Fruit fly (Drosophila melanogaster): ENCODE results near the gene CG7044.

CG7044 gene

dm6 chr3R:21065010-21065695 is 36.4 kb downstream of the CG7044 start, which contains the start of gene AnxB9 (continued):
- TF ChIP-seq Hmx (GFP tag; optimal IDR thresholded peaks at IDR 0.05) (no peak), CG10431 (GFP tag; optimal IDR thresholded peaks at IDR 0.05) (no peak), dmrt11E (tag; optimal IDR thresholded peaks at IDR 0.05) (no peak), Hsf (GFP tag; optimal IDR thresholded peaks at IDR 0.05) (no peak), Awh (GFP tag; IDR thresholded peaks at IDR 0.05) (no peak; the same call in 1 of the 2 replicates), lola (GFP tag; optimal IDR thresholded peaks at IDR 0.05) (no peak), mirr (GFP tag; optimal IDR thresholded peaks at IDR 0.05) (peak; percentile 40), CG1603 (tag; optimal IDR thresholded peaks at IDR 0.05) (peak; percentile 43), Atf3 (GFP tag; optimal IDR thresholded peaks at IDR 0.05) (no peak), CG2116 (GFP tag; optimal IDR thresholded peaks at IDR 0.05) (no peak), HmgZ (tag; optimal IDR thresholded peaks at IDR 0.05) (peak; percentile 60), CG4282 (GFP tag; optimal IDR thresholded peaks at IDR 0.05) (peak; percentile 8), croc (GFP tag; conservative IDR thresholded peaks at IDR 0.05) (no peak), HLH54F (GFP tag; optimal IDR thresholded peaks at IDR 0.05) (no peak), CG10267 (tag; optimal IDR thresholded peaks at IDR 0.05) (no peak), CG17912 (GFP tag; optimal IDR thresholded peaks at IDR 0.05) (peak; percentile 42), CG11695 (GFP tag; IDR thresholded peaks at IDR 0.05) (0 out of 3 replicates have a peak, but pooled peaks have one; percentile 44), CG12071 (GFP tag; optimal IDR thresholded peaks at IDR 0.05) (peak; percentile 70), kni (GFP tag; optimal IDR thresholded peaks at IDR 0.05) (no peak), bigmax (GFP tag; optimal IDR thresholded peaks at IDR 0.05) (peak; percentile 43), CG7963 (GFP tag; IDR thresholded peaks at IDR 0.05; ENCODE audit: partially characterized antibody) (peak; percentile 54; the same call in 2 of the 3 replicates), Elba2 (GFP tag; optimal IDR thresholded peaks at IDR 0.05) (no peak), CG1832 (GFP tag; optimal IDR thresholded peaks at IDR 0.05) (no peak), CG31224 (GFP tag; IDR thresholded peaks at IDR 0.05) (no peak), Dll (GFP tag; IDR thresholded peaks at IDR 0.05; ENCODE audit: partially characterized antibody) (peak; percentile 50; the same call in 1 of the 4 replicates), inv (GFP tag; IDR thresholded peaks at IDR 0.05; ENCODE audit: partially characterized antibody) (no peak), mam (GFP tag; optimal IDR thresholded peaks at IDR 0.05) (no peak), CG7786 (GFP tag; optimal IDR thresholded peaks at IDR 0.05) (no peak), kay (GFP tag; optimal IDR thresholded peaks at IDR 0.05) (no peak), CG8359 (GFP tag; optimal IDR thresholded peaks at IDR 0.05; ENCODE audit: borderline replicate concordance) (no peak), Optix (GFP tag; IDR thresholded peaks at IDR 0.05) (no peak), tna (GFP tag; IDR thresholded peaks at IDR 0.05; ENCODE audit: partially characterized antibody) (peak; percentile 41), amos (GFP tag; IDR thresholded peaks at IDR 0.05; ENCODE audit: partially characterized antibody) (peak; percentile 82; the same call in 1 of the 2 replicates), Bgb (GFP tag; IDR thresholded peaks at IDR 0.05; ENCODE audit: partially characterized antibody) (peak; percentile 80), CG1529 (GFP tag; optimal IDR thresholded peaks at IDR 0.05) (no peak), CG8089 (GFP tag; optimal IDR thresholded peaks at IDR 0.05) (no peak), CG34422 (GFP tag; IDR thresholded peaks at IDR 0.05) (peak; percentile 54; the same call in 1 of the 3 replicates), TFAM (GFP tag; optimal IDR thresholded peaks at IDR 0.05) (no peak), btn (GFP tag; optimal IDR thresholded peaks at IDR 0.05) (no peak), pros (GFP tag; optimal IDR thresholded peaks at IDR 0.05) (no peak), CG4404 (GFP tag; IDR thresholded peaks at IDR 0.05) (no peak), sr (GFP tag; IDR thresholded peaks at IDR 0.05) (peak; percentile 34; the same call in 1 of the 3 replicates), z (GFP tag; IDR thresholded peaks at IDR 0.05) (no peak), bsh (GFP tag; optimal IDR thresholded peaks at IDR 0.05) (peak in 1 of 2 experiments; percentile 20), hth (optimal IDR thresholded peaks at IDR 0.05) (no peak), Hmr (GFP tag; optimal IDR thresholded peaks at IDR 0.05) (peak; percentile 30), CG34224 (GFP tag; IDR thresholded peaks at IDR 0.05; ENCODE audit: partially characterized antibody) (no peak; the same call in 1 of the 3 replicates), chinmo (GFP tag; IDR thresholded peaks at IDR 0.05; ENCODE audit: partially characterized antibody) (peak; percentile 82; the same call in 3 of the 4 replicates)
